Worm (Caenorhabditis elegans) whole organism, L3 larva: ENCODE data around the gene H20J04.4.

Experiments
- egl-5 ChIP-seq: fragments of 150-350 bp; optimal IDR thresholded peaks from 2 replicates; lab custom pipeline; 2017; ENCODE audit warnings: missing biosample characterization, missing genetic modification reagents, missing genetic modification characterization, inconsistent platforms
- elt-1 ChIP-seq: fragments of 150-350 bp; optimal IDR thresholded peaks from 2 replicates; lab custom pipeline; 2014; ENCODE audit warnings: missing biosample characterization, missing genetic modification characterization
- elt-2 ChIP-seq: sonication (generic microtip); optimal IDR thresholded peaks from 2 replicates; lab custom pipeline; 2016; ENCODE audit warnings: missing genetic modification reagents, mild to moderate bottlenecking, missing genetic modification characterization, missing compliant biosample characterization
- fkh-10 ChIP-seq: sonication (generic microtip); optimal IDR thresholded peaks from 2 replicates; lab custom pipeline; 2017; ENCODE audit warnings: missing biosample characterization, missing genetic modification reagents, missing genetic modification characterization
- lin-15B ChIP-seq: fragments of 150-350 bp; optimal IDR thresholded peaks from 2 replicates; lab custom pipeline; 2014; ENCODE audit warnings: missing biosample characterization, missing genetic modification characterization
- lin-39 ChIP-seq: fragments of 150-350 bp; optimal IDR thresholded peaks from 2 replicates; lab custom pipeline; 2018; ENCODE audit warnings: missing biosample characterization, missing genetic modification reagents, missing genetic modification characterization
- mdl-1 ChIP-seq: fragments of 150-350 bp; optimal IDR thresholded peaks from 2 replicates; lab custom pipeline; 2014; ENCODE audit warnings: missing biosample characterization, missing genetic modification characterization
- nhr-237 ChIP-seq: fragments of 150-350 bp; optimal IDR thresholded peaks from 2 replicates; lab custom pipeline; 2014; ENCODE audit warnings: missing biosample characterization, missing genetic modification characterization
- nhr-28 ChIP-seq: fragments of 150-350 bp; optimal IDR thresholded peaks from 2 replicates; lab custom pipeline; 2014; ENCODE audit warnings: missing biosample characterization, missing genetic modification characterization
- nhr-76 ChIP-seq: fragments of 150-350 bp; sonication (generic microtip); optimal IDR thresholded peaks from 5 replicates; lab custom pipeline; 2014; ENCODE audit warnings: missing biosample characterization, missing genetic modification characterization
- pha-4 ChIP-seq: fragments of 150-350 bp; optimal IDR thresholded peaks from 2 replicates; lab custom pipeline; 2014; ENCODE audit warnings: missing biosample characterization, missing genetic modification reagents, missing genetic modification characterization
- skn-1 ChIP-seq: fragments of 150-350 bp; optimal IDR thresholded peaks from 2 replicates; lab custom pipeline; 2014; ENCODE audit warnings: missing biosample characterization, missing genetic modification characterization
- snpc-4 ChIP-seq: fragments of 150-350 bp; optimal IDR thresholded peaks from 2 replicates; lab custom pipeline; 2014; ENCODE audit warnings: missing biosample characterization, missing genetic modification characterization
- unc-62 ChIP-seq: fragments of 150-350 bp; sonication (generic microtip); optimal IDR thresholded peaks from 4 replicates; lab custom pipeline; 2014; ENCODE audit warnings: missing biosample characterization, missing genetic modification reagents, missing genetic modification characterization

DNA sequence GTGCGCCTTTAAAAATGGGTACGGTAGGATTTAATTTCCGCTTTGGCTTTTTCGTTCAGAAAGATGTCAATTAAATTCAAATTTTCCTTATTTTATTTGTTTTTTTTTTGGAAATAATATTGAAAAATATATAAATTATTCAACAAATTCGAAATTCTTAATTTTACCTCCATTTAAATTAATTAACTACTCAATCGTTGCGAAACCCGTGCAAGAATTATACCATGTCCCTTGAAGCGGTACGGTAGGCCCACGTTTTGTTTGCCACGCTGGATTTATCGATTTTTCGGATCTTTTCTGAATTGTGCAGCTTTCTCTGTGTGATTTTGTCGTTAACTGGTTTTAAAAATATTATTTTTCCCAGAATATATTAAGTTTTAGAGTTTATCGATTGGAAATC is 8.4 kb upstream of the H20J04.4 start, which contains the start of gene Y52E8A.2:
- TF ChIP-seq mdl-1 (tag; lab: Kevin White, UChicago) (no peak), unc-62 (GFP tag; lab: Kevin White, UChicago) (no peak), lin-39 (tag; lab: Kevin White, UChicago) (no peak), nhr-76 (tag; lab: Kevin White, UChicago) (no peak), elt-2 (no peak), nhr-28 (tag; lab: Kevin White, UChicago) (no peak), lin-15B (no peak), egl-5 (tag; lab: Kevin White, UChicago) (no peak), fkh-10 (no peak), pha-4 (tag; lab: Kevin White, UChicago) (no peak), snpc-4 (tag; lab: Kevin White, UChicago) (no peak), nhr-237 (no peak), elt-1 (tag; lab: Kevin White, UChicago) (no peak), skn-1 (tag; lab: Kevin White, UChicago) (no peak)
